Fruit fly (Drosophila melanogaster) whole organism, embryonic: ENCODE data around the gene eIF2gamma.

Experiments used
- CG10979 ChIP-seq: fragments of 200-800 bp; sonication (Bioruptor generic); optimal IDR thresholded peaks from 2 replicates; lab custom pipeline; 2018; ENCODE audit warnings: missing biosample characterization, mild to moderate bottlenecking, missing genetic modification characterization, moderate library complexity
- CG11085 ChIP-seq: fragments of 200-800 bp; sonication (Bioruptor generic); IDR thresholded peaks from 2 replicates; pipeline ENCODE4 v1.3.6; 2022; ENCODE audit warnings: missing biosample characterization, missing genetic modification characterization
- CG11398 ChIP-seq: fragments of 200-800 bp; sonication (Bioruptor generic); optimal IDR thresholded peaks from 2 replicates; lab custom pipeline; 2016; ENCODE audit warnings: missing biosample characterization, missing genetic modification characterization
- CG12769 ChIP-seq: fragments of 200-800 bp; sonication (Bioruptor generic); optimal IDR thresholded peaks from 2 replicates; lab custom pipeline; 2019; ENCODE audit warnings: missing biosample characterization, mild to moderate bottlenecking, missing genetic modification characterization, moderate library complexity
- CG13296 ChIP-seq: fragments of 200-800 bp; sonication (Bioruptor generic); optimal IDR thresholded peaks from 3 replicates; lab custom pipeline; 2018; ENCODE audit warnings: missing biosample characterization, mild to moderate bottlenecking, missing genetic modification characterization
- CG14965 ChIP-seq: fragments of 200-800 bp; sonication (Bioruptor generic); optimal IDR thresholded peaks from 2 replicates; lab custom pipeline; 2016; ENCODE audit warnings: missing biosample characterization, missing genetic modification characterization, borderline replicate concordance
- CG15479 ChIP-seq: fragments of 200-800 bp; sonication (Bioruptor generic); optimal IDR thresholded peaks from 3 replicates; lab custom pipeline; 2019; ENCODE audit warnings: missing biosample characterization, mild to moderate bottlenecking, missing genetic modification characterization, moderate library complexity
- CG17385 ChIP-seq: fragments of 200-800 bp; sonication (Bioruptor generic); optimal IDR thresholded peaks from 3 replicates; lab custom pipeline; 2018; ENCODE audit warnings: missing biosample characterization, mild to moderate bottlenecking, missing genetic modification characterization
- CG17568 ChIP-seq: fragments of 200-800 bp; sonication (Bioruptor generic); optimal IDR thresholded peaks from 2 replicates; lab custom pipeline; 2018; ENCODE audit warnings: missing biosample characterization, mild to moderate bottlenecking, missing genetic modification characterization, moderate library complexity
- CG1832 ChIP-seq: fragments of 200-800 bp; sonication (Bioruptor generic); optimal IDR thresholded peaks from 2 replicates; lab custom pipeline; 2017; ENCODE audit warnings: missing biosample characterization, mild to moderate bottlenecking, missing genetic modification characterization, inconsistent platforms
- CG18764 ChIP-seq: fragments of 200-800 bp; sonication (Bioruptor generic); optimal IDR thresholded peaks from 3 replicates; lab custom pipeline; 2016; ENCODE audit warnings: missing biosample characterization, missing genetic modification characterization
- CG2116 ChIP-seq: fragments of 200-800 bp; sonication (Bioruptor generic); optimal IDR thresholded peaks from 3 replicates; lab custom pipeline; 2018; ENCODE audit warnings: missing biosample characterization, mild to moderate bottlenecking, missing genetic modification characterization
- CG3065 ChIP-seq: fragments of 200-800 bp; sonication (Bioruptor generic); optimal IDR thresholded peaks from 2 replicates; lab custom pipeline; 2016; ENCODE audit warnings: missing biosample characterization, missing genetic modification characterization
- CG3163 ChIP-seq: fragments of 200-800 bp; sonication (Bioruptor generic); optimal IDR thresholded peaks from 3 replicates; lab custom pipeline; 2016; ENCODE audit warnings: missing biosample characterization, missing genetic modification characterization
- CG3281 ChIP-seq: fragments of 200-800 bp; sonication (Bioruptor generic); optimal IDR thresholded peaks from 3 replicates; lab custom pipeline; 2017; ENCODE audit warnings: missing biosample characterization, mild to moderate bottlenecking, missing genetic modification characterization
- CG34376 ChIP-seq: fragments of 200-800 bp; sonication (Bioruptor generic); optimal IDR thresholded peaks from 2 replicates; lab custom pipeline; 2018; ENCODE audit warnings: missing biosample characterization, mild to moderate bottlenecking, missing genetic modification characterization
- CG4424 ChIP-seq: fragments of 200-800 bp; sonication (Bioruptor generic); optimal IDR thresholded peaks from 3 replicates; lab custom pipeline; 2016; ENCODE audit warnings: missing biosample characterization, missing genetic modification characterization
- CG8478 ChIP-seq: fragments of >200 bp; optimal IDR thresholded peaks from 2 replicates; lab custom pipeline; 2018
- Elba2 ChIP-seq: fragments of 200-800 bp; sonication (Bioruptor generic); optimal IDR thresholded peaks from 3 replicates; lab custom pipeline; 2016; ENCODE audit warnings: missing biosample characterization, missing genetic modification characterization
- Fer1 ChIP-seq: fragments of 200-800 bp; sonication (Bioruptor generic); optimal IDR thresholded peaks from 2 replicates; lab custom pipeline; 2017; ENCODE audit warnings: missing biosample characterization, mild to moderate bottlenecking, missing genetic modification characterization
- HmgZ ChIP-seq: fragments of 200-800 bp; sonication (Bioruptor generic); optimal IDR thresholded peaks from 2 replicates; lab custom pipeline; 2018; ENCODE audit warnings: missing biosample characterization, mild to moderate bottlenecking, missing genetic modification characterization
- Hmr ChIP-seq: fragments of 200-800 bp; sonication (Bioruptor generic); optimal IDR thresholded peaks from 3 replicates; lab custom pipeline; 2017; ENCODE audit warnings: mild to moderate bottlenecking, missing biosample characterization, missing genetic modification reagents, missing genetic modification characterization
- Med ChIP-seq: fragments of 200-800 bp; sonication (Bioruptor generic); peaks from one replicate; lab custom pipeline; 2016; ENCODE audit warnings: missing biosample characterization, missing genetic modification characterization, mild to moderate bottlenecking, inconsistent platforms, moderate library complexity
- Pdp1 ChIP-seq, 2 experiments: fragments of 200-800 bp; sonication (Bioruptor generic); optimal IDR thresholded peaks; 3 replicates each; lab custom pipeline; 2016; ENCODE audit warnings: missing biosample characterization in 2 of 2, missing genetic modification characterization in 2 of 2, mild to moderate bottlenecking in 1 of 2, moderate library complexity in 1 of 2
- Poxn ChIP-seq: fragments of 200-800 bp; sonication (Bioruptor generic); IDR thresholded peaks from 2 replicates; pipeline ENCODE4 v1.3.6; 2022; ENCODE audit warnings: missing biosample characterization, missing genetic modification characterization
- Trl ChIP-seq, 3 experiments: fragments of >200 bp in 2 of 3; fragments of 200-800 bp in 1 of 3; sonication (Bioruptor generic) in 1 of 3; optimal IDR thresholded peaks; 2 replicates in 1 of 3; 3 replicates in 2 of 3; lab custom pipeline; 2016 to 2017; ENCODE audit warnings: missing biosample characterization in 1 of 3, missing genetic modification characterization in 1 of 3
- ac ChIP-seq: fragments of 200-800 bp; sonication (Bioruptor generic); optimal IDR thresholded peaks from 3 replicates; lab custom pipeline; 2017; ENCODE audit warnings: missing biosample characterization, mild to moderate bottlenecking, missing genetic modification characterization
- bcd ChIP-seq: fragments of 200-800 bp; sonication (Bioruptor generic); optimal IDR thresholded peaks from 2 replicates; lab custom pipeline; 2017; ENCODE audit warnings: missing biosample characterization, mild to moderate bottlenecking, missing genetic modification characterization
- bsh ChIP-seq, 2 experiments: fragments of 200-800 bp; sonication (Bioruptor generic); optimal IDR thresholded peaks; 2 replicates each; lab custom pipeline; 2017 to 2018; ENCODE audit warnings: mild to moderate bottlenecking in 2 of 2, missing biosample characterization in 2 of 2, missing genetic modification characterization in 2 of 2, moderate library complexity in 1 of 2
- crc ChIP-seq: fragments of 200-800 bp; sonication (Bioruptor generic); optimal IDR thresholded peaks from 2 replicates; lab custom pipeline; 2016; ENCODE audit warnings: missing biosample characterization, missing genetic modification characterization
- dysf ChIP-seq: fragments of 200-800 bp; sonication (Bioruptor generic); IDR thresholded peaks from 3 replicates; pipeline ENCODE4 v1.3.6; 2022; ENCODE audit warnings: missing biosample characterization, missing genetic modification characterization
- exex ChIP-seq: fragments of 200-800 bp; sonication (Bioruptor generic); optimal IDR thresholded peaks from 4 replicates; lab custom pipeline; 2018; ENCODE audit warnings: missing biosample characterization, mild to moderate bottlenecking, missing genetic modification characterization, moderate library complexity
- fru ChIP-seq: fragments of >200 bp; optimal IDR thresholded peaks from 2 replicates; lab custom pipeline; 2017
- hb ChIP-seq: fragments of 200-800 bp; sonication (Bioruptor generic); IDR thresholded peaks from 3 replicates; pipeline ENCODE4 v1.3.6; 2022; ENCODE audit warnings: missing biosample characterization, missing genetic modification characterization; ENCODE audit not compliant: partially characterized antibody
- kah ChIP-seq: fragments of 200-800 bp; sonication (Bioruptor generic); optimal IDR thresholded peaks from 2 replicates; lab custom pipeline; 2018; ENCODE audit warnings: missing biosample characterization, mild to moderate bottlenecking, missing genetic modification characterization
- kni ChIP-seq: fragments of 200-800 bp; sonication (Bioruptor generic); optimal IDR thresholded peaks from 3 replicates; lab custom pipeline; 2017; ENCODE audit warnings: mild to moderate bottlenecking, missing biosample characterization, missing genetic modification reagents, missing genetic modification characterization
- lbe ChIP-seq: fragments of 200-800 bp; sonication (Bioruptor generic); optimal IDR thresholded peaks from 2 replicates; lab custom pipeline; 2016; ENCODE audit warnings: missing biosample characterization, mild to moderate bottlenecking, missing genetic modification characterization
- lmd ChIP-seq: fragments of 200-800 bp; sonication (Bioruptor generic); IDR thresholded peaks from 2 replicates; pipeline ENCODE4 v1.3.6; 2022; ENCODE audit warnings: missing biosample characterization, missing genetic modification characterization
- mirr ChIP-seq: fragments of 200-800 bp; sonication (Bioruptor generic); optimal IDR thresholded peaks from 3 replicates; lab custom pipeline; 2018; ENCODE audit warnings: missing biosample characterization, mild to moderate bottlenecking, missing genetic modification characterization
- nom ChIP-seq: fragments of 200-800 bp; sonication (Bioruptor generic); optimal IDR thresholded peaks from 2 replicates; lab custom pipeline; 2017; ENCODE audit warnings: missing biosample characterization, missing genetic modification characterization, mild to moderate bottlenecking, moderate library complexity, missing genetic modification reagents
- pros ChIP-seq: fragments of 200-800 bp; sonication (Bioruptor generic); optimal IDR thresholded peaks from 3 replicates; lab custom pipeline; 2019; ENCODE audit warnings: missing biosample characterization, mild to moderate bottlenecking, missing genetic modification characterization, moderate library complexity
- sima ChIP-seq: fragments of 200-800 bp; sonication (Bioruptor generic); optimal IDR thresholded peaks from 2 replicates; lab custom pipeline; 2016; ENCODE audit warnings: missing biosample characterization, missing genetic modification characterization
- sr ChIP-seq: fragments of 200-800 bp; sonication (Bioruptor generic); IDR thresholded peaks from 3 replicates; pipeline ENCODE4 v1.3.6; 2022; ENCODE audit warnings: missing biosample characterization, missing genetic modification characterization
- stc ChIP-seq: fragments of 200-800 bp; sonication (Bioruptor generic); IDR thresholded peaks from 2 replicates; pipeline ENCODE4 v1.3.6; 2022; ENCODE audit warnings: missing biosample characterization, missing genetic modification characterization
- sug ChIP-seq: fragments of 200-800 bp; optimal IDR thresholded peaks from 2 replicates; lab custom pipeline; 2019; ENCODE audit warnings: missing biosample characterization, mild to moderate bottlenecking, missing genetic modification characterization, moderate library complexity
- tx ChIP-seq: fragments of 200-800 bp; sonication (Bioruptor generic); optimal IDR thresholded peaks from 2 replicates; lab custom pipeline; 2016; ENCODE audit warnings: missing biosample characterization, missing genetic modification characterization

eIF2gamma gene

dm6 chr3R:15292241-15293004, 29.2 kb upstream of the eIF2gamma start (continued):
- TF ChIP-seq lmd, result no peak
- TF ChIP-seq, all 482 proteins: peak for 72

- TF ChIP-seq Pdp1 (GFP tag; optimal IDR thresholded peaks at IDR 0.05; lab: Kevin White, UChicago) (peak in 1 of 2 experiments; percentile 54), mirr (peak; percentile 16), pros (GFP tag; lab: Kevin White, UChicago) (peak; percentile 91), lbe (GFP tag; lab: Kevin White, UChicago) (peak; percentile 54), hb (GFP tag; lab: Robert Waterston, UW) (no peak), CG11398 (GFP tag; lab: Kevin White, UChicago) (no peak), fru (lab: Kevin White, UChicago) (no peak), ac (GFP tag; lab: Kevin White, UChicago) (no peak), Poxn (GFP tag; lab: Robert Waterston, UW) (no peak), crc (GFP tag; lab: Kevin White, UChicago) (no peak), sima (no peak), CG17568 (peak; percentile 27), CG10979 (tag; lab: Kevin White, UChicago) (no peak), Med (GFP tag; lab: Kevin White, UChicago) (peak; percentile 12), CG11085 (GFP tag; lab: Robert Waterston, UW) (no peak), CG3281 (GFP tag; lab: Kevin White, UChicago) (peak; percentile 12), tx (GFP tag; lab: Kevin White, UChicago) (no peak), exex (tag; lab: Kevin White, UChicago) (peak; percentile 10), nom (GFP tag; lab: Kevin White, UChicago) (peak; percentile 52), bsh (GFP tag; optimal IDR thresholded peaks at IDR 0.05; lab: Kevin White, UChicago) (peak in 1 of 2 experiments; percentile 31), CG34376 (GFP tag; lab: Kevin White, UChicago) (peak; percentile 38), CG3065 (GFP tag; lab: Kevin White, UChicago) (no peak), CG2116 (GFP tag; lab: Kevin White, UChicago) (no peak), CG12769 (tag; lab: Kevin White, UChicago) (peak; percentile 63), dysf (GFP tag; lab: Robert Waterston, UW) (no peak), Elba2 (GFP tag; lab: Kevin White, UChicago) (peak; percentile 37), CG18764 (GFP tag; lab: Kevin White, UChicago) (no peak), CG1832 (GFP tag; lab: Kevin White, UChicago) (peak; percentile 89), kah (no peak), CG15479 (GFP tag; lab: Kevin White, UChicago) (peak; percentile 49), HmgZ (tag; lab: Kevin White, UChicago) (peak; percentile 59), CG3163 (GFP tag; lab: Kevin White, UChicago) (peak; percentile 93), CG17385 (GFP tag; lab: Kevin White, UChicago) (peak; percentile 17), CG13296 (GFP tag; lab: Kevin White, UChicago) (peak; percentile 28), bcd (GFP tag; lab: Kevin White, UChicago) (no peak), sr (GFP tag; lab: Robert Waterston, UW) (no peak), stc (no peak), sug (tag; lab: Kevin White, UChicago) (peak; percentile 33), Trl (optimal IDR thresholded peaks at IDR 0.05; lab: Kevin White, UChicago) (peak; percentile 98 to 99), Trl (GFP tag; optimal IDR thresholded peaks at IDR 0.05; lab: Kevin White, UChicago) (peak; percentile 42), Fer1 (peak; percentile 2), CG14965 (no peak), Hmr (GFP tag; lab: Kevin White, UChicago) (peak; percentile 23), CG4424 (no peak), kni (GFP tag; lab: Kevin White, UChicago) (peak; percentile 47), CG8478 (lab: Kevin White, UChicago) (peak; percentile 7)
Measured at dm6 chr3R:15291551-15292223, 28.4 kb upstream of the eIF2gamma start.
